Worm (Caenorhabditis elegans): ENCODE measurements around the gene clec-132.

clec-132 gene

DNA sequence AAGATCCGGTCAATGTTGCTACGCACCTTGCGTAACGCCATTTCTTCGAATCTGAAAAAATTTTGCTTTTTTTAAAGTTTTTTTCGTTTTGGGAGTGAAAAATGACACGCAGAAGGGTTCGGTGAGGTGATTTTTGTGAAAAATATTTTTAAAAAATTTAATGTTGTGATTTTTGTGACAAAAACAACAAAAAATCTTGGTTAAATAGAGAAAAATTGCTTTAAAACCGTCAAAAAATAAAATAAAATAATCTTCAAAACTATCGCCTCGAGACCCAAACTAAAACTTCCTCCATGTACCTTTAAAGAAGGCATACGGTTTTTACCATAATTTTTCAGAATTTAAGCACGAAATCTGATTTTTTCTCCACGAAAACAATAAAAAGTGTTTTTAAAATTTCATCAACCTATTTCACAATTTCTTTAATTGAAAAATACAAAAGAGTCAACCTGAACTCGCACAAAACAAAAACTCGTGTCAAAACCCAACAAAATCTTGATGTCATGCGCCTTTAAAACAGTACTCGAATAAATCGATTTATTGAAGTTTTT is 30.4 kb upstream of the clec-132 start, which contains the start of gene apd-3:
Gene apd-3, minus strand, starts transcription at position 51 of the 551 bp plus-strand sequence.
- no peak for TF ChIP-seq K09A11.1 (tag; optimal IDR thresholded peaks at IDR 0.05; ENCODE audit: insufficient read depth)
- no peak for TF ChIP-seq F13H6.1 (tag; optimal IDR thresholded peaks at IDR 0.05)
- TF ChIP-seq ceh-48 (tag; optimal IDR thresholded peaks at IDR 0.05), result no peak

ce11 chrII:3547282-3547681 is 29.6 kb upstream of the clec-132 start:
- TF ChIP-seq ceh-22 (tag; optimal IDR thresholded peaks at IDR 0.05) (no peak), rnt-1 (tag; optimal IDR thresholded peaks at IDR 0.05) (peak; percentile 20), mec-3 (tag; optimal IDR thresholded peaks at IDR 0.05; ENCODE audit: borderline replicate concordance) (peak; percentile 52), che-1 (tag; optimal IDR thresholded peaks at IDR 0.05) (no peak), ahr-1 (tag; optimal IDR thresholded peaks at IDR 0.05) (no peak), ceh-9 (tag; optimal IDR thresholded peaks at IDR 0.05) (no peak), pha-2 (tag; optimal IDR thresholded peaks at IDR 0.05) (no peak), ceh-31 (tag; optimal IDR thresholded peaks at IDR 0.05) (peak; percentile 82), unc-3 (GFP tag; conservative IDR thresholded peaks at IDR 0.05) (no peak), unc-3 (tag; optimal IDR thresholded peaks at IDR 0.05) (no peak), nhr-11 (tag; optimal IDR thresholded peaks at IDR 0.05) (no peak), syd-9 (tag; optimal IDR thresholded peaks at IDR 0.05) (peak; percentile 47), ceh-34 (tag; optimal IDR thresholded peaks at IDR 0.05) (peak; percentile 53), sdc-2 (tag; optimal IDR thresholded peaks at IDR 0.05) (no peak), fkh-6 (tag; optimal IDR thresholded peaks at IDR 0.05) (no peak), unc-86 (tag; optimal IDR thresholded peaks at IDR 0.05) (no peak), ceh-19 (GFP tag; optimal IDR thresholded peaks at IDR 0.05) (no peak), ceh-45 (GFP tag; IDR thresholded peaks at IDR 0.05) (no peak), ceh-18 (tag; optimal IDR thresholded peaks at IDR 0.05) (peak; percentile 37), hlh-8 (tag; optimal IDR thresholded peaks at IDR 0.05) (no peak), ttx-3 (tag; optimal IDR thresholded peaks at IDR 0.05) (no peak), ceh-24 (tag; optimal IDR thresholded peaks at IDR 0.05) (no peak), Y22D7AL.16 (tag; optimal IDR thresholded peaks at IDR 0.05) (no peak), npax-4 (tag; optimal IDR thresholded peaks at IDR 0.05) (no peak), eyg-1 (tag; optimal IDR thresholded peaks at IDR 0.05) (no peak), nhr-232 (tag; optimal IDR thresholded peaks at IDR 0.05) (no peak), ceh-2 (tag; optimal IDR thresholded peaks at IDR 0.05) (no peak), pat-9 (tag; optimal IDR thresholded peaks at IDR 0.05) (no peak), sox-2 (GFP tag; IDR thresholded peaks at IDR 0.05) (no peak), tbx-7 (tag; optimal IDR thresholded peaks at IDR 0.05) (no peak), F13H6.1 (tag; optimal IDR thresholded peaks at IDR 0.05) (no peak), pax-1 (tag; optimal IDR thresholded peaks at IDR 0.05) (no peak), odd-2 (tag; optimal IDR thresholded peaks at IDR 0.05) (no peak), C38D4.7 (GFP tag; optimal IDR thresholded peaks at IDR 0.05) (no peak), ceh-30 (tag; optimal IDR thresholded peaks at IDR 0.05) (no peak), unc-42 (tag; optimal IDR thresholded peaks at IDR 0.05) (peak; percentile 81), elt-4 (tag; optimal IDR thresholded peaks at IDR 0.05) (no peak), elt-2 (tag; optimal IDR thresholded peaks at IDR 0.05) (no peak), ceh-6 (GFP tag; optimal IDR thresholded peaks at IDR 0.05) (no peak), madf-2 (tag; optimal IDR thresholded peaks at IDR 0.05) (no peak), K09A11.1 (tag; optimal IDR thresholded peaks at IDR 0.05; ENCODE audit: insufficient read depth) (no peak), K02D7.2 (tag; optimal IDR thresholded peaks at IDR 0.05) (no peak), tbx-2 (tag; optimal IDR thresholded peaks at IDR 0.05) (peak; percentile 48), pag-3 (tag; optimal IDR thresholded peaks at IDR 0.05; ENCODE audit: borderline replicate concordance) (no peak), lim-6 (tag; optimal IDR thresholded peaks at IDR 0.05) (no peak), sox-4 (tag; optimal IDR thresholded peaks at IDR 0.05) (no peak), hlh-30 (tag; optimal IDR thresholded peaks at IDR 0.05; ENCODE audit: insufficient read depth) (no peak), hlh-6 (tag; optimal IDR thresholded peaks at IDR 0.05) (no peak), C08G9.2 (tag; optimal IDR thresholded peaks at IDR 0.05) (peak; percentile 51), ets-4 (tag; optimal IDR thresholded peaks at IDR 0.05) (no peak)

All from whole organism, late embryonic.